Worm (Caenorhabditis elegans): ENCODE data around the gene lron-3.

Gene lron-3

ce11 chrX:15600512-15601117 lies 42.9 kb upstream of the lron-3 start, which contains the start of gene ent-2:
Gene ent-2, plus strand, starts transcription at chrX:15601067.
- TF ChIP-seq nfya-1 (tag; optimal IDR thresholded peaks at IDR 0.05; ENCODE audit: insufficient read depth) (peak; percentile 64), elt-1 (tag; optimal IDR thresholded peaks at IDR 0.05) (no peak), skn-1 (tag; optimal IDR thresholded peaks at IDR 0.05) (peak; percentile 32), nhr-237 (tag; optimal IDR thresholded peaks at IDR 0.05) (no peak), fkh-10 (GFP tag; optimal IDR thresholded peaks at IDR 0.05) (peak; percentile 20), hmg-11 (tag; optimal IDR thresholded peaks at IDR 0.05) (peak; percentile 80), lin-15B (tag; optimal IDR thresholded peaks at IDR 0.05) (peak; percentile 23), mdl-1 (tag; optimal IDR thresholded peaks at IDR 0.05) (peak; percentile 11), fkh-2 (tag; optimal IDR thresholded peaks at IDR 0.05) (no peak), ama-1 (optimal IDR thresholded peaks at IDR 0.05) (no peak), R02D3.7 (tag; optimal IDR thresholded peaks at IDR 0.05) (no peak), lin-39 (tag; optimal IDR thresholded peaks at IDR 0.05) (peak; percentile 80)

ce11 chrX:15599925-15600324 lies 42.2 kb upstream of the lron-3 start:
- TF ChIP-seq sea-2 (GFP tag; optimal IDR thresholded peaks at IDR 0.05): no peak
- no peak for TF ChIP-seq fkh-10 (GFP tag; optimal IDR thresholded peaks at IDR 0.05)

- no peak for TF ChIP-seq nfya-1 (tag; optimal IDR thresholded peaks at IDR 0.05; ENCODE audit: insufficient read depth)
- peak; percentile 45 for TF ChIP-seq pqm-1 (tag; optimal IDR thresholded peaks at IDR 0.05)
- TF ChIP-seq pha-4 (tag; optimal IDR thresholded peaks at IDR 0.05): peak; percentile 18
- TF ChIP-seq egl-27 (tag; optimal IDR thresholded peaks at IDR 0.05): no peak
- no peak for TF ChIP-seq ceh-16 (tag; optimal IDR thresholded peaks at IDR 0.05)
- TF ChIP-seq elt-2 (tag; optimal IDR thresholded peaks at IDR 0.05): peak; percentile 76
- TF ChIP-seq nhr-67 (tag; optimal IDR thresholded peaks at IDR 0.05): no peak
- no peak for TF ChIP-seq tbx-2 (tag; optimal IDR thresholded peaks at IDR 0.05)
- TF ChIP-seq lin-39 (tag; optimal IDR thresholded peaks at IDR 0.05): no peak
These were observed 41.1 kb upstream of the lron-3 start for ce11 chrX:15598661-15599384.

- TF ChIP-seq nhr-77 (tag; optimal IDR thresholded peaks at IDR 0.05) (no peak), ceh-16 (tag; optimal IDR thresholded peaks at IDR 0.05) (no peak), elt-3 (tag; optimal IDR thresholded peaks at IDR 0.05) (no peak), egl-27 (tag; optimal IDR thresholded peaks at IDR 0.05) (no peak), nhr-67 (tag; optimal IDR thresholded peaks at IDR 0.05) (no peak), mml-1 (tag; optimal IDR thresholded peaks at IDR 0.05) (no peak), nhr-28 (tag; optimal IDR thresholded peaks at IDR 0.05) (no peak), skn-1 (tag; optimal IDR thresholded peaks at IDR 0.05) (no peak), pqm-1 (tag; optimal IDR thresholded peaks at IDR 0.05) (no peak), eor-1 (tag; optimal IDR thresholded peaks at IDR 0.05) (no peak), elt-2 (tag; optimal IDR thresholded peaks at IDR 0.05) (no peak), daf-12 (tag; optimal IDR thresholded peaks at IDR 0.05) (no peak), nhr-237 (tag; optimal IDR thresholded peaks at IDR 0.05) (no peak), ama-1 (optimal IDR thresholded peaks at IDR 0.05) (no peak), ceh-9 (tag; optimal IDR thresholded peaks at IDR 0.05) (no peak), nhr-12 (tag; optimal IDR thresholded peaks at IDR 0.05) (no peak), nhr-43 (tag; optimal IDR thresholded peaks at IDR 0.05; ENCODE audit: poor library complexity, severe bottlenecking) (no peak), nhr-11 (tag; optimal IDR thresholded peaks at IDR 0.05) (no peak)
These were observed 39.3 kb upstream of the lron-3 start, which contains the start of gene K09A9.8 for ce11 chrX:15597077-15597476. Gene K09A9.8, minus strand, starts transcription at chrX:15597177.

ce11 chrX:15594019-15594418 lies 36.3 kb upstream of the lron-3 start:
- TF ChIP-seq elt-2 (tag; optimal IDR thresholded peaks at IDR 0.05) (no peak), nhr-76 (tag; optimal IDR thresholded peaks at IDR 0.05) (no peak), nhr-28 (tag; optimal IDR thresholded peaks at IDR 0.05) (no peak), snpc-4 (tag; optimal IDR thresholded peaks at IDR 0.05) (no peak), egl-5 (tag; optimal IDR thresholded peaks at IDR 0.05) (no peak), nhr-12 (tag; optimal IDR thresholded peaks at IDR 0.05) (no peak), tbx-2 (tag; optimal IDR thresholded peaks at IDR 0.05) (no peak), ceh-82 (tag; optimal IDR thresholded peaks at IDR 0.05) (no peak), lsy-12 (tag; optimal IDR thresholded peaks at IDR 0.05) (no peak), zag-1 (tag; optimal IDR thresholded peaks at IDR 0.05) (no peak), elt-3 (tag; optimal IDR thresholded peaks at IDR 0.05) (no peak), ztf-11 (tag; optimal IDR thresholded peaks at IDR 0.05) (no peak), jun-1 (tag; optimal IDR thresholded peaks at IDR 0.05) (no peak), ceh-9 (tag; optimal IDR thresholded peaks at IDR 0.05) (no peak)
